Worm (Caenorhabditis elegans): Measurements from ENCODE around the gene T04B2.3.
A peak's percentile ranks its signal among the peaks of the same experiment; 100 is the strongest.

Gene T04B2.3

ce11 chrIV:10047108-10047507 is at the start of gene T04B2.3:
Gene T04B2.3 (plus strand): TSS chrIV:10047408.
- TF ChIP-seq nhr-6 (tag; optimal IDR thresholded peaks at IDR 0.05) (no peak), ztf-1 (GFP tag; conservative IDR thresholded peaks at IDR 0.05) (no peak), nhr-10 (tag; optimal IDR thresholded peaks at IDR 0.05) (no peak), ceh-82 (tag; optimal IDR thresholded peaks at IDR 0.05) (no peak), unc-39 (tag; optimal IDR thresholded peaks at IDR 0.05) (no peak), F13H6.1 (tag; optimal IDR thresholded peaks at IDR 0.05) (no peak), alr-1 (tag; optimal IDR thresholded peaks at IDR 0.05) (no peak), elt-3 (tag; optimal IDR thresholded peaks at IDR 0.05) (no peak), nhr-21 (tag; optimal IDR thresholded peaks at IDR 0.05) (no peak), R02D3.7 (tag; optimal IDR thresholded peaks at IDR 0.05) (no peak), mbf-1 (tag; optimal IDR thresholded peaks at IDR 0.05) (no peak), gmeb-1 (tag; optimal IDR thresholded peaks at IDR 0.05) (no peak), blmp-1 (tag; optimal IDR thresholded peaks at IDR 0.05; ENCODE audit: insufficient read depth) (no peak), fos-1 (tag; optimal IDR thresholded peaks at IDR 0.05) (no peak), zag-1 (tag; optimal IDR thresholded peaks at IDR 0.05) (no peak), sem-4 (tag; optimal IDR thresholded peaks at IDR 0.05) (no peak), nhr-25 (tag; optimal IDR thresholded peaks at IDR 0.05) (no peak)

ce11 chrIV:9998487-9999218 is 48.6 kb upstream of the T04B2.3 start, which contains the start of gene pyp-1:
Gene pyp-1 (minus strand): TSS chrIV:9998925.
- TF ChIP-seq ceh-82 (tag; optimal IDR thresholded peaks at IDR 0.05) = no peak
- no peak for TF ChIP-seq crh-2 (tag; optimal IDR thresholded peaks at IDR 0.05)
- TF ChIP-seq elt-1 (tag; optimal IDR thresholded peaks at IDR 0.05) = no peak
- TF ChIP-seq fos-1 (tag; optimal IDR thresholded peaks at IDR 0.05) = peak; percentile 56
- no peak for TF ChIP-seq lin-39 (tag; optimal IDR thresholded peaks at IDR 0.05)
- TF ChIP-seq ama-1 (optimal IDR thresholded peaks at IDR 0.05) = peak; percentile 33
- no peak for TF ChIP-seq ztf-1 (GFP tag; conservative IDR thresholded peaks at IDR 0.05)
- no peak for TF ChIP-seq ztf-11 (tag; optimal IDR thresholded peaks at IDR 0.05)
- no peak for TF ChIP-seq blmp-1 (tag; optimal IDR thresholded peaks at IDR 0.05; ENCODE audit: insufficient read depth)
- no peak for TF ChIP-seq alr-1 (tag; optimal IDR thresholded peaks at IDR 0.05)
- TF ChIP-seq nhr-237 (tag; optimal IDR thresholded peaks at IDR 0.05) = no peak
- TF ChIP-seq sma-9 (GFP tag; optimal IDR thresholded peaks at IDR 0.05) = peak; percentile 22
- TF ChIP-seq sma-9 (tag; optimal IDR thresholded peaks at IDR 0.05) = no peak
- no peak for TF ChIP-seq C34F6.9 (tag; optimal IDR thresholded peaks at IDR 0.05)
- no peak for TF ChIP-seq unc-39 (tag; optimal IDR thresholded peaks at IDR 0.05)
- no peak for TF ChIP-seq mdl-1 (tag; optimal IDR thresholded peaks at IDR 0.05)
- TF ChIP-seq nhr-77 (tag; optimal IDR thresholded peaks at IDR 0.05) = no peak
- TF ChIP-seq unc-55 (GFP tag; optimal IDR thresholded peaks at IDR 0.05) = peak; percentile 34
- no peak for TF ChIP-seq dmd-4 (tag; optimal IDR thresholded peaks at IDR 0.05)
- TF ChIP-seq unc-62 (GFP tag; optimal IDR thresholded peaks at IDR 0.05) = no peak
- TF ChIP-seq skn-1 (tag; optimal IDR thresholded peaks at IDR 0.05) = no peak
- no peak for TF ChIP-seq nhr-10 (tag; optimal IDR thresholded peaks at IDR 0.05)
- no peak for TF ChIP-seq sma-3 (GFP tag; optimal IDR thresholded peaks at IDR 0.05)
- no peak for TF ChIP-seq nhr-6 (tag; optimal IDR thresholded peaks at IDR 0.05)
- TF ChIP-seq lsy-2 (tag; optimal IDR thresholded peaks at IDR 0.05) = peak in 1 of 2 experiments; percentile 69
- TF ChIP-seq nhr-11 (tag; optimal IDR thresholded peaks at IDR 0.05) = no peak
- TF ChIP-seq nhr-129 (tag; optimal IDR thresholded peaks at IDR 0.05) = no peak
- TF ChIP-seq zag-1 (tag; optimal IDR thresholded peaks at IDR 0.05) = no peak

- TF ChIP-seq nhr-237 (tag; optimal IDR thresholded peaks at IDR 0.05) = no peak
- TF ChIP-seq crh-2 (tag; optimal IDR thresholded peaks at IDR 0.05) = no peak
- TF ChIP-seq nhr-23 (tag; optimal IDR thresholded peaks at IDR 0.05) = no peak
- no peak for TF ChIP-seq mbf-1 (tag; optimal IDR thresholded peaks at IDR 0.05)
- TF ChIP-seq nhr-12 (tag; optimal IDR thresholded peaks at IDR 0.05) = no peak
- no peak for TF ChIP-seq gmeb-1 (tag; optimal IDR thresholded peaks at IDR 0.05)
- no peak for TF ChIP-seq Y55F3AM.14 (GFP tag; optimal IDR thresholded peaks at IDR 0.05)
- TF ChIP-seq nhr-10 (tag; optimal IDR thresholded peaks at IDR 0.05) = no peak
- no peak for TF ChIP-seq elt-3 (tag; optimal IDR thresholded peaks at IDR 0.05)
- no peak for TF ChIP-seq mdl-1 (tag; optimal IDR thresholded peaks at IDR 0.05)
- no peak for TF ChIP-seq unc-55 (GFP tag; optimal IDR thresholded peaks at IDR 0.05)
Observed at ce11 chrIV:10001748-10002147, 45.5 kb upstream of the T04B2.3 start, which contains the start of gene C47E12.3. Gene C47E12.3 (minus strand): TSS chrIV:10001848.

All from whole organism, L2 larva.